Worm (Caenorhabditis elegans) whole organism, young adult: ENCODE measurements around the gene K10D11.2.
A peak's percentile ranks its signal among the peaks of the same experiment; 100 is the strongest.

Source experiments
- B0019.2 ChIP-seq: fragments of 200-800 bp; sonication (Bioruptor generic); conservative IDR thresholded peaks from 2 replicates; pipeline ENCODE4 v1.3.6; 2022; ENCODE audit warnings: missing genetic modification reagents, missing genetic modification characterization, missing compliant biosample characterization
- B0261.1 ChIP-seq: sonication (generic microtip); optimal IDR thresholded peaks from 2 replicates; lab custom pipeline; 2016; ENCODE audit warnings: mild to moderate bottlenecking, missing genetic modification characterization, moderate library complexity, missing compliant biosample characterization
- D2030.7 ChIP-seq: fragments of 200-800 bp; sonication (Bioruptor generic); IDR thresholded peaks from 2 replicates; pipeline ENCODE4 v1.3.6; 2022; ENCODE audit warnings: missing genetic modification reagents, missing genetic modification characterization, missing compliant biosample characterization
- F22D6.2 ChIP-seq: sonication (generic microtip); optimal IDR thresholded peaks from 2 replicates; lab custom pipeline; 2016; ENCODE audit warnings: mild to moderate bottlenecking, missing genetic modification characterization, missing compliant biosample characterization
- F23B12.7 ChIP-seq: sonication (generic microtip); optimal IDR thresholded peaks from 2 replicates; lab custom pipeline; 2017; ENCODE audit warnings: missing genetic modification characterization, mild to moderate bottlenecking, missing compliant biosample characterization, antibody characterized with exemption, moderate library complexity; ENCODE audit not compliant: insufficient read depth
- F55B11.4 ChIP-seq: sonication (generic microtip); optimal IDR thresholded peaks from 2 replicates; lab custom pipeline; 2016; ENCODE audit warnings: missing compliant biosample characterization, missing genetic modification characterization, borderline replicate concordance; ENCODE audit not compliant: insufficient read depth
- K12H6.12 ChIP-seq: fragments of 200-800 bp; sonication (Bioruptor generic); optimal IDR thresholded peaks from 2 replicates; lab custom pipeline; 2018; ENCODE audit warnings: mild to moderate bottlenecking, missing genetic modification characterization, missing compliant biosample characterization
- T07F8.4 ChIP-seq: sonication (generic microtip); optimal IDR thresholded peaks from 2 replicates; lab custom pipeline; 2016; ENCODE audit warnings: mild to moderate bottlenecking, missing genetic modification characterization, moderate library complexity, missing compliant biosample characterization
- Y53F4B.3 ChIP-seq: fragments of 200-800 bp; sonication (Bioruptor generic); IDR thresholded peaks from 2 replicates; pipeline ENCODE4 v1.3.6; 2022; ENCODE audit warnings: missing genetic modification reagents, missing genetic modification characterization, missing compliant biosample characterization
- aptf-2 ChIP-seq: fragments of 200-800 bp; sonication (Bioruptor generic); conservative IDR thresholded peaks from 2 replicates; pipeline ENCODE4 v1.3.6; 2022; ENCODE audit warnings: missing genetic modification reagents, missing genetic modification characterization, missing compliant biosample characterization
- atf-7 ChIP-seq: sonication (generic microtip); optimal IDR thresholded peaks from 2 replicates; lab custom pipeline; 2017; ENCODE audit warnings: mild to moderate bottlenecking, missing genetic modification characterization, missing compliant biosample characterization
- attf-3 ChIP-seq: fragments of 200-800 bp; sonication (Bioruptor generic); conservative IDR thresholded peaks from 2 replicates; pipeline ENCODE4 v1.3.6; 2022; ENCODE audit warnings: missing genetic modification reagents, missing genetic modification characterization, missing compliant biosample characterization
- ccch-3 ChIP-seq: fragments of 200-800 bp; sonication (Bioruptor generic); optimal IDR thresholded peaks from 2 replicates; lab custom pipeline; 2018; ENCODE audit warnings: mild to moderate bottlenecking, missing genetic modification characterization, missing compliant biosample characterization
- cebp-1 ChIP-seq, 2 experiments: fragments of 200-800 bp in 1 of 2; sonication (Bioruptor generic) in 1 of 2; sonication (generic microtip) in 1 of 2; IDR thresholded peaks in 1 of 2; optimal IDR thresholded peaks in 1 of 2; 2 replicates each; pipeline versions ENCODE4 v1.3.6 to Lab custom; 2017 to 2022; ENCODE audit warnings: missing compliant biosample characterization in 2 of 2, missing genetic modification characterization in 2 of 2, mild to moderate bottlenecking in 1 of 2, missing genetic modification reagents in 1 of 2, moderate library complexity in 1 of 2
- ceh-100 ChIP-seq: fragments of 200-800 bp; sonication (Bioruptor generic); IDR thresholded peaks from 2 replicates; pipeline ENCODE4 v1.3.6; 2022; ENCODE audit warnings: missing genetic modification reagents, missing genetic modification characterization, missing compliant biosample characterization
- ceh-40 ChIP-seq: fragments of 200-800 bp; sonication (Bioruptor generic); IDR thresholded peaks from 2 replicates; pipeline ENCODE4 v1.3.6; 2022; ENCODE audit warnings: missing genetic modification characterization, missing compliant biosample characterization
- ceh-91 ChIP-seq: fragments of 200-800 bp; sonication (Bioruptor generic); IDR thresholded peaks from 2 replicates; pipeline ENCODE4 v1.3.6; 2022; ENCODE audit warnings: missing genetic modification reagents, missing genetic modification characterization, missing compliant biosample characterization
- chd-7 ChIP-seq: sonication (generic microtip); optimal IDR thresholded peaks from 2 replicates; lab custom pipeline; 2016; ENCODE audit warnings: mild to moderate bottlenecking, missing genetic modification characterization, moderate library complexity, missing compliant biosample characterization
- dpff-1 ChIP-seq: sonication (generic microtip); optimal IDR thresholded peaks from 2 replicates; lab custom pipeline; 2017; ENCODE audit warnings: mild to moderate bottlenecking, missing genetic modification characterization, missing compliant biosample characterization
- dpl-1 ChIP-seq: fragments of 150-350 bp; optimal IDR thresholded peaks from 2 replicates; lab custom pipeline; 2014; ENCODE audit warnings: missing biosample characterization, missing genetic modification reagents, missing genetic modification characterization
- egl-44 ChIP-seq: fragments of 200-800 bp; sonication (Bioruptor generic); IDR thresholded peaks from 2 replicates; pipeline ENCODE4 v1.3.6; 2022; ENCODE audit warnings: missing genetic modification reagents, missing genetic modification characterization, missing compliant biosample characterization
- fkh-3 ChIP-seq: sonication (generic microtip); optimal IDR thresholded peaks from 2 replicates; lab custom pipeline; 2016; ENCODE audit warnings: mild to moderate bottlenecking, missing genetic modification characterization, missing compliant biosample characterization
- him-1 ChIP-seq: sonication (generic microtip); optimal IDR thresholded peaks from 2 replicates; lab custom pipeline; 2016; ENCODE audit warnings: missing genotype, missing genetic modification reagents, missing genetic modification characterization, missing compliant biosample characterization
- hlh-26 ChIP-seq: fragments of 200-800 bp; sonication (Bioruptor generic); conservative IDR thresholded peaks from 2 replicates; pipeline ENCODE4 v1.3.6; 2022; ENCODE audit warnings: missing genetic modification reagents, missing genetic modification characterization, missing compliant biosample characterization
- hmg-20 ChIP-seq: fragments of 200-800 bp; sonication (Bioruptor generic); IDR thresholded peaks from 2 replicates; pipeline ENCODE4 v1.3.6; 2022; ENCODE audit warnings: missing genetic modification reagents, missing genetic modification characterization, missing compliant biosample characterization
- hrde-1 ChIP-seq: sonication (generic microtip); optimal IDR thresholded peaks from 2 replicates; lab custom pipeline; 2016; ENCODE audit warnings: missing genetic modification characterization, mild to moderate bottlenecking, missing compliant biosample characterization, moderate library complexity, missing genotype, missing genetic modification reagents, borderline replicate concordance
- let-607 ChIP-seq, 2 experiments: fragments of 200-800 bp in 1 of 2; sonication (Bioruptor generic) in 1 of 2; sonication (generic microtip) in 1 of 2; optimal IDR thresholded peaks; 2 replicates each; lab custom pipeline; 2016 to 2018; ENCODE audit warnings: mild to moderate bottlenecking in 2 of 2, missing compliant biosample characterization in 2 of 2, missing genetic modification characterization in 2 of 2, moderate library complexity in 2 of 2, missing genotype in 1 of 2
- madf-10 ChIP-seq: sonication (generic microtip); optimal IDR thresholded peaks from 2 replicates; lab custom pipeline; 2016; ENCODE audit warnings: mild to moderate bottlenecking, missing genetic modification characterization, missing compliant biosample characterization
- mcd-1 ChIP-seq: fragments of 200-800 bp; sonication (Bioruptor generic); IDR thresholded peaks from 2 replicates; pipeline ENCODE4 v1.3.6; 2022; ENCODE audit warnings: missing genetic modification reagents, missing genetic modification characterization, missing compliant biosample characterization
- mxl-1 ChIP-seq: sonication (generic microtip); optimal IDR thresholded peaks from 2 replicates; lab custom pipeline; 2016; ENCODE audit warnings: missing genetic modification characterization, missing compliant biosample characterization
- nfya-1 ChIP-seq: sonication (generic microtip); optimal IDR thresholded peaks from 2 replicates; lab custom pipeline; 2017; ENCODE audit warnings: antibody characterized with exemption, missing compliant biosample characterization, missing genetic modification characterization, borderline replicate concordance; ENCODE audit not compliant: insufficient read depth
- pha-4 ChIP-seq: fragments of 150-350 bp; sonication (generic microtip); optimal IDR thresholded peaks from 2 replicates; lab custom pipeline; 2014; ENCODE audit warnings: missing biosample characterization, missing genetic modification reagents, missing genetic modification characterization
- rec-8 ChIP-seq, 2 experiments: sonication (generic microtip); optimal IDR thresholded peaks; 2 replicates each; lab custom pipeline; 2016; ENCODE audit warnings: mild to moderate bottlenecking in 2 of 2, missing genetic modification characterization in 2 of 2, missing genetic modification reagents in 2 of 2, missing genotype in 2 of 2, missing biosample characterization in 1 of 2, missing compliant biosample characterization in 1 of 2, moderate library complexity in 1 of 2
- snpc-1.1 ChIP-seq: sonication (generic microtip); optimal IDR thresholded peaks from 2 replicates; lab custom pipeline; 2017; ENCODE audit warnings: missing genetic modification characterization, mild to moderate bottlenecking, missing compliant biosample characterization, antibody characterized with exemption, moderate library complexity, missing genotype, missing genetic modification reagents; ENCODE audit not compliant: insufficient read depth
- somi-1 ChIP-seq: fragments of 200-800 bp; sonication (Bioruptor generic); optimal IDR thresholded peaks from 2 replicates; lab custom pipeline; 2018; ENCODE audit warnings: mild to moderate bottlenecking, missing genetic modification characterization, missing compliant biosample characterization
- sptf-2 ChIP-seq: fragments of 200-800 bp; sonication (Bioruptor generic); optimal IDR thresholded peaks from 2 replicates; lab custom pipeline; 2018; ENCODE audit warnings: mild to moderate bottlenecking, missing genetic modification characterization, missing compliant biosample characterization
- tbp1 ChIP-seq: fragments of 200-800 bp; sonication (Bioruptor generic); optimal IDR thresholded peaks from 2 replicates; lab custom pipeline; 2018; ENCODE audit warnings: mild to moderate bottlenecking, missing genetic modification characterization, missing compliant biosample characterization
- tbx-9 ChIP-seq: sonication (generic microtip); optimal IDR thresholded peaks from 2 replicates; lab custom pipeline; 2016; ENCODE audit warnings: borderline replicate concordance, missing genetic modification characterization, inconsistent platforms, missing compliant biosample characterization
- unc-62 ChIP-seq: fragments of 150-350 bp; optimal IDR thresholded peaks from 2 replicates; lab custom pipeline; 2014; ENCODE audit warnings: missing biosample characterization, missing genetic modification reagents, missing genetic modification characterization
- xnd-1 ChIP-seq: sonication (generic microtip); optimal IDR thresholded peaks from 2 replicates; lab custom pipeline; 2016; ENCODE audit warnings: missing genotype, missing genetic modification reagents, missing genetic modification characterization, missing compliant biosample characterization
- zfh-2 ChIP-seq: fragments of 200-800 bp; sonication (Bioruptor generic); conservative IDR thresholded peaks from 2 replicates; pipeline ENCODE4 v1.3.6; 2022; ENCODE audit warnings: missing genetic modification reagents, missing genetic modification characterization, missing compliant biosample characterization
- ztf-18 ChIP-seq: sonication (generic microtip); optimal IDR thresholded peaks from 2 replicates; lab custom pipeline; 2016; ENCODE audit warnings: missing genotype, mild to moderate bottlenecking, missing genetic modification characterization, missing compliant biosample characterization
- ztf-28 ChIP-seq: fragments of 200-800 bp; sonication (Bioruptor generic); IDR thresholded peaks from 2 replicates; pipeline ENCODE4 v1.3.6; 2022; ENCODE audit warnings: missing genetic modification reagents, missing genetic modification characterization, missing compliant biosample characterization
- ztf-3 ChIP-seq: fragments of 200-800 bp; sonication (Bioruptor generic); optimal IDR thresholded peaks from 2 replicates; lab custom pipeline; 2018; ENCODE audit warnings: mild to moderate bottlenecking, missing genetic modification characterization, missing compliant biosample characterization
- ztf-6 ChIP-seq: fragments of 200-800 bp; sonication (Bioruptor generic); IDR thresholded peaks from 2 replicates; pipeline ENCODE4 v1.3.6; 2022; ENCODE audit warnings: missing genetic modification reagents, missing genetic modification characterization, missing compliant biosample characterization

The K10D11.2 gene

ce11 chrIV:13028746-13029673 is 50.2 kb downstream of the K10D11.2 start (continued):
- TF ChIP-seq snpc-1.1 (tag; lab: Kevin White, UChicago) (no peak), hmg-20 (no peak), Y53F4B.3 (no peak), somi-1 (GFP tag; lab: Kevin White, UChicago) (no peak), aptf-2 (GFP tag; lab: Robert Waterston, UW) (no peak), B0019.2 (GFP tag; lab: Robert Waterston, UW) (no peak; the same call in 1 of the 2 replicates), B0261.1 (tag; lab: Kevin White, UChicago) (no peak), zfh-2 (GFP tag; lab: Robert Waterston, UW) (no peak), dpff-1 (tag; lab: Kevin White, UChicago) (no peak), F55B11.4 (tag; lab: Kevin White, UChicago) (no peak), tbp1 (GFP tag; lab: Kevin White, UChicago) (peak; percentile 19), T07F8.4 (tag; lab: Kevin White, UChicago) (no peak), hrde-1 (tag; lab: Kevin White, UChicago) (no peak), rec-8 (tag; optimal IDR thresholded peaks at IDR 0.05; lab: Kevin White, UChicago) (no peak), fkh-3 (tag; lab: Kevin White, UChicago) (no peak), ztf-3 (GFP tag; lab: Kevin White, UChicago) (no peak), cebp-1 (GFP tag; IDR thresholded peaks at IDR 0.05; lab: Robert Waterston, UW) (no peak), cebp-1 (tag; optimal IDR thresholded peaks at IDR 0.05; lab: Kevin White, UChicago) (peak; percentile 20), ceh-100 (GFP tag; lab: Robert Waterston, UW) (no peak), him-1 (tag; lab: Kevin White, UChicago) (no peak), mcd-1 (GFP tag; lab: Robert Waterston, UW) (no peak), mxl-1 (tag; lab: Kevin White, UChicago) (no peak), xnd-1 (peak; percentile 66), D2030.7 (GFP tag; lab: Robert Waterston, UW) (peak; percentile 78), nfya-1 (tag; lab: Kevin White, UChicago) (no peak), unc-62 (GFP tag; lab: Kevin White, UChicago) (no peak), egl-44 (no peak), dpl-1 (peak; percentile 49), attf-3 (GFP tag; lab: Robert Waterston, UW) (no peak), F22D6.2 (tag; lab: Kevin White, UChicago) (no peak), chd-7 (tag; lab: Kevin White, UChicago) (no peak), ceh-91 (GFP tag; lab: Robert Waterston, UW) (peak; percentile 76), pha-4 (tag; lab: Kevin White, UChicago) (no peak), hlh-26 (GFP tag; lab: Robert Waterston, UW) (no peak), let-607 (tag; optimal IDR thresholded peaks at IDR 0.05; lab: Kevin White, UChicago) (no peak), ztf-6 (GFP tag; lab: Robert Waterston, UW) (no peak), madf-10 (no peak), tbx-9 (no peak), sptf-2 (GFP tag; lab: Kevin White, UChicago) (no peak), F23B12.7 (tag; lab: Kevin White, UChicago) (no peak), K12H6.12 (tag; lab: Kevin White, UChicago) (no peak), ztf-18 (tag; lab: Kevin White, UChicago) (no peak), ztf-28 (GFP tag; lab: Robert Waterston, UW) (no peak), ccch-3 (GFP tag; lab: Kevin White, UChicago) (no peak), ceh-40 (GFP tag; lab: Robert Waterston, UW) (no peak), atf-7 (tag; lab: Kevin White, UChicago) (no peak)
